Fruit fly (Drosophila melanogaster): ENCODE results near the gene 5PtaseI.

The 5PtaseI gene

dm6 chr3R:25033142-25033586, 11.8 kb downstream of the 5PtaseI start, which contains the start of gene Smg6 (continued):
- no peak for TF ChIP-seq Abd-B (GFP tag; optimal IDR thresholded peaks at IDR 0.05)
- peak in 1 of 3 experiments; percentile 59 for TF ChIP-seq Stat92E (GFP tag; optimal IDR thresholded peaks at IDR 0.05)
- TF ChIP-seq CG6854 (GFP tag; optimal IDR thresholded peaks at IDR 0.05), result no peak
- TF ChIP-seq CG17829 (tag; optimal IDR thresholded peaks at IDR 0.05), result peak; percentile 19
- peak; percentile 90 for TF ChIP-seq pzg (GFP tag; optimal IDR thresholded peaks at IDR 0.05)

- no peak for TF ChIP-seq Rfx (GFP tag; IDR thresholded peaks at IDR 0.05)
- TF ChIP-seq ro (GFP tag; IDR thresholded peaks at IDR 0.05), result no peak
- TF ChIP-seq BtbVII (GFP tag; optimal IDR thresholded peaks at IDR 0.05), result no peak
- TF ChIP-seq zf30C (GFP tag; optimal IDR thresholded peaks at IDR 0.05), result no peak
- TF ChIP-seq CG1024 (GFP tag; IDR thresholded peaks at IDR 0.05), result no peak
- TF ChIP-seq TFAM (GFP tag; optimal IDR thresholded peaks at IDR 0.05), result no peak
- TF ChIP-seq Ravus (GFP tag; IDR thresholded peaks at IDR 0.05), result no peak
- TF ChIP-seq Mrtf (GFP tag; IDR thresholded peaks at IDR 0.05), result no peak
- TF ChIP-seq CG11695 (GFP tag; IDR thresholded peaks at IDR 0.05), result 0 out of 3 replicates have a peak, but pooled peaks have one; percentile 16
- peak; percentile 93 for TF ChIP-seq ewg (GFP tag; optimal IDR thresholded peaks at IDR 0.05)
- no peak for TF ChIP-seq fd64A (GFP tag; optimal IDR thresholded peaks at IDR 0.05)
- TF ChIP-seq CG14710 (tag; optimal IDR thresholded peaks at IDR 0.05), result no peak
- no peak for TF ChIP-seq gce (GFP tag; IDR thresholded peaks at IDR 0.05)
- TF ChIP-seq CG3847 (GFP tag; IDR thresholded peaks at IDR 0.05), result no peak
- TF ChIP-seq gsb (GFP tag; IDR thresholded peaks at IDR 0.05), result no peak
- no peak for TF ChIP-seq chn (GFP tag; optimal IDR thresholded peaks at IDR 0.05)
- TF ChIP-seq chif (GFP tag; optimal IDR thresholded peaks at IDR 0.05), result no peak
- TF ChIP-seq H15 (GFP tag; IDR thresholded peaks at IDR 0.05), result no peak
- no peak for TF ChIP-seq insv (GFP tag; optimal IDR thresholded peaks at IDR 0.05)
- no peak for TF ChIP-seq dimm (GFP tag; IDR thresholded peaks at IDR 0.05)
- TF ChIP-seq sug (tag; optimal IDR thresholded peaks at IDR 0.05), result no peak
- TF ChIP-seq Hr51 (GFP tag; optimal IDR thresholded peaks at IDR 0.05), result no peak
- TF ChIP-seq gro (GFP tag; optimal IDR thresholded peaks at IDR 0.05), result no peak
- TF ChIP-seq H2.0 (GFP tag; IDR thresholded peaks at IDR 0.05), result no peak
- 0 out of 3 replicates have a peak, but pooled peaks have one; percentile 21 for TF ChIP-seq z (GFP tag; IDR thresholded peaks at IDR 0.05)
- no peak for TF ChIP-seq CG8089 (GFP tag; optimal IDR thresholded peaks at IDR 0.05)
- no peak for TF ChIP-seq pan (optimal IDR thresholded peaks at IDR 0.05)
- peak in 1 of 2 experiments; percentile 20 for TF ChIP-seq pan (GFP tag; optimal IDR thresholded peaks at IDR 0.05 in 1 of 2, IDR thresholded peaks at IDR 0.05 in 1 of 2)
- TF ChIP-seq CG12659 (GFP tag; optimal IDR thresholded peaks at IDR 0.05), result no peak
- TF ChIP-seq Ets65A (GFP tag), result peak; percentile 50
- TF ChIP-seq Fer1 (GFP tag; optimal IDR thresholded peaks at IDR 0.05), result no peak
- no peak for TF ChIP-seq pfk (GFP tag; optimal IDR thresholded peaks at IDR 0.05)
- no peak for TF ChIP-seq CG6175 (GFP tag; IDR thresholded peaks at IDR 0.05)
Measured at dm6 chr3R:25032686-25033085, 12.3 kb downstream of the 5PtaseI start.
